Worm (Caenorhabditis elegans): ENCODE measurements around the gene F15G9.5.

- TF ChIP-seq ZK546.5 (tag; optimal IDR thresholded peaks at IDR 0.05) (no peak), snpc-4 (tag; optimal IDR thresholded peaks at IDR 0.05) (no peak), unc-62 (GFP tag; optimal IDR thresholded peaks at IDR 0.05) (no peak), ceh-28 (tag; optimal IDR thresholded peaks at IDR 0.05) (no peak), nhr-23 (tag; optimal IDR thresholded peaks at IDR 0.05) (no peak), aly-2 (tag; optimal IDR thresholded peaks at IDR 0.05) (no peak), ztf-11 (tag; optimal IDR thresholded peaks at IDR 0.05) (no peak)
Observed at ce11 chrX:9754537-9754936, 16.8 kb upstream of the F15G9.5 start.
